Worm (Caenorhabditis elegans): Measurements from ENCODE around the gene nspc-16.
A peak's percentile ranks its signal among the peaks of the same experiment; 100 is the strongest.

nspc-16 gene

DNA sequence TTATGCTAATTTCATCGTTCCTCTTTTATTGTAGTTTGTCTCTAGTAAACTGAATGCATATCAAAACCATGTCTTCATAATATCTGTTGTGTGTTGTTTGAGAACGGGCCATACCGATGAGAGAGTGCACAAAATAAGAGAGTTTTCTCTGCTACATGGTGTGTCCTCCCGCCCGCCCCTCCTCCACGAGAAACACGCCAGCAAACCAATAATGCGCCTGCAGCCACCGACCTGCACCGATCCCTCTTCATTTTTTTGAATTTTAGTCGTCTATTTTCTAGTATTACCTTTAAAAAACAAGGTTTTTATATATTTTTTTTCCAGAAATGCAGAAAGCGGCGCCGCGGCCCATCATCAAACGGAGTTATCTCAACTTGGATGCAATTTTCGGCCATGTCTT, 43.1 kb upstream of the nspc-16 start, which contains the start of gene gfi-3 (continued):
- TF ChIP-seq C17E4.6 (GFP tag; IDR thresholded peaks at IDR 0.05): no peak
- no peak for TF ChIP-seq ceh-40 (GFP tag; IDR thresholded peaks at IDR 0.05)
- no peak for TF ChIP-seq nhr-179 (tag; optimal IDR thresholded peaks at IDR 0.05)
- no peak for TF ChIP-seq unc-130 (GFP tag; optimal IDR thresholded peaks at IDR 0.05)
- no peak for TF ChIP-seq F49E8.2 (tag; optimal IDR thresholded peaks at IDR 0.05; ENCODE audit: insufficient read depth)
- no peak for TF ChIP-seq lir-1 (GFP tag; conservative IDR thresholded peaks at IDR 0.05)
- TF ChIP-seq attf-5 (GFP tag; optimal IDR thresholded peaks at IDR 0.05): peak; percentile 74

DNA sequence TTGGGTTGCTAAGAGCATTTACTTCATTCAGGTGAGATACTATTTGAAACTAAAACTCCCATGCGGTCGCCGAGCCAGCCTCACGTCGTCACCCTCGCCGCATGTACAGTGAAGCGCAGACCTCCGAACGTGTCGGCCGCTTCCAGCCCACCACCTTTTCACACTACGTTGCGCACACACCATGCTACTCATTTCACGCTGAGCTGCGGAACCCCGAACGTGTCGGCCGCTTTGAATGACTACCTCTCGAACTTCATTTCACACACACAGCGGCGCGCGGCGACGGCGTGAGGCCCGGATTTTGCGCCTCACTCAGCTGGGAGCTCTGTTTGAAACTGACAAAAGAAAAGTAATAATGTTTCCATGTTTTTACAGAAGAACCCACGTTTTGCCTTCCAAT, 41.7 kb upstream of the nspc-16 start:
- no peak for TF ChIP-seq rec-8 (tag; optimal IDR thresholded peaks at IDR 0.05)
- peak; percentile 50; the same call in 1 of the 2 replicates for TF ChIP-seq egrh-3 (GFP tag; IDR thresholded peaks at IDR 0.05)
- TF ChIP-seq zfh-2 (GFP tag; conservative IDR thresholded peaks at IDR 0.05): peak; percentile 78
- TF ChIP-seq lag-1 (GFP tag; IDR thresholded peaks at IDR 0.05): no peak
- TF ChIP-seq snpc-4 (GFP tag; optimal IDR thresholded peaks at IDR 0.05): no peak
- TF ChIP-seq snpc-4 (tag; optimal IDR thresholded peaks at IDR 0.05): peak in 3 of 4 experiments; percentile 32 to 88 (median 82)
- TF ChIP-seq aptf-2 (GFP tag; conservative IDR thresholded peaks at IDR 0.05): no peak

DNA sequence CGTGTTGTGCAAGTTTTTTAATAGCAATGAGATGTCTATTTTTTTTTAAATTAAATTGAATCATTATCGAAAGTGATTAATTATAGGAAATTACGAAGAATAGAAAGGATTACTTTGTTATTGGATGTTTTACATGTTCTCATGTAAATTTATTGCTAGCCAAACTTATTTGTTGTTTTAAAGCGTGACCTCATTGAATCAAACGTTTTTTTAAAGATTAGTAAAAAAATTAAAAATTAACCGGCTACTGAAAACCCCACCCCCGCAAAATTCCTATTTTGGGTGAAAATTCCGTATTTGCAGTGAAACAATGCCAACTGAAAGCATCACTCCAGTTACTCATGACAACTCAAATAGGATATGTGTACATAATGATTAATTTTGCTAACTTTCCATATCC, 38.5 kb upstream of the nspc-16 start, which contains the start of gene M163.8:
Gene M163.8 (plus strand): TSS at position 301 of the 400 bp plus-strand sequence.
- TF ChIP-seq Y53F4B.3 (GFP tag; IDR thresholded peaks at IDR 0.05): no peak
- TF ChIP-seq hmg-1.2 (GFP tag; IDR thresholded peaks at IDR 0.05): no peak
- no peak for TF ChIP-seq tbx-9 (tag; optimal IDR thresholded peaks at IDR 0.05; ENCODE audit: borderline replicate concordance)
- no peak for TF ChIP-seq Y95B8A.8 (GFP tag; IDR thresholded peaks at IDR 0.05)
- no peak for TF ChIP-seq ztf-22 (GFP tag; optimal IDR thresholded peaks at IDR 0.05)
- no peak for TF ChIP-seq him-1 (tag; optimal IDR thresholded peaks at IDR 0.05)
- no peak for TF ChIP-seq ZK185.1 (tag; optimal IDR thresholded peaks at IDR 0.05; ENCODE audit: poor library complexity, severe bottlenecking)
- no peak for TF ChIP-seq attf-5 (GFP tag; optimal IDR thresholded peaks at IDR 0.05)

DNA sequence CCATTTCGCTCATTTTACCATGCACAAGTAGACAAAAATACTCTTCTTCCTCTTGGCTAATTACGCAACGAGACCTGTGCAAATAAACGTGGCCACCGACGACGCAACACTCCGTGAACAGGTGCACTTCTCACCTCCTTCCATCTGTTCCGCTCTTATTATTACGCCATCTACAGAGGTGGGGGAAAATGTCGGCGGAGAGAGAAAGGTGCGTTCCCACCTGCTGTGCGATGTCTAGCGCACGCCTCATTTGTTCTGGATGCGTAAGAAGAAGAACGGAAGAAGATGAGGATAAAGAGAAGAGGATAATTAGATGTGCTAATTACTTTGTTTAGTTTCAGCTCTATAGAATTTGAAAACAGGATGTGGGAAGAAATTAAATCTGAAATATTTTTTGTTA, 36.9 kb upstream of the nspc-16 start:
- TF ChIP-seq ZK185.1 (tag; optimal IDR thresholded peaks at IDR 0.05; ENCODE audit: poor library complexity, severe bottlenecking) (no peak), gei-17 (GFP tag; optimal IDR thresholded peaks at IDR 0.05) (no peak), mel-28 (tag; optimal IDR thresholded peaks at IDR 0.05; ENCODE audit: borderline replicate concordance) (no peak), him-1 (tag; optimal IDR thresholded peaks at IDR 0.05) (no peak), snpc-4 (GFP tag; optimal IDR thresholded peaks at IDR 0.05) (no peak), snpc-4 (tag; optimal IDR thresholded peaks at IDR 0.05) (no peak), Y56A3A.18 (GFP tag; IDR thresholded peaks at IDR 0.05) (no peak), Y53G8AR.9 (GFP tag; conservative IDR thresholded peaks at IDR 0.05) (no peak), ekl-4 (GFP tag; IDR thresholded peaks at IDR 0.05) (no peak), nhr-179 (tag; optimal IDR thresholded peaks at IDR 0.05) (no peak), unc-62 (GFP tag; optimal IDR thresholded peaks at IDR 0.05) (no peak), F57C9.4 (tag; optimal IDR thresholded peaks at IDR 0.05) (no peak), nfyb-1 (GFP tag; IDR thresholded peaks at IDR 0.05) (no peak), F39B2.1 (GFP tag; IDR thresholded peaks at IDR 0.05) (no peak), athp-1 (tag; optimal IDR thresholded peaks at IDR 0.05) (no peak), Y95B8A.8 (GFP tag; IDR thresholded peaks at IDR 0.05) (no peak), aptf-3 (GFP tag; IDR thresholded peaks at IDR 0.05) (no peak), nfya-1 (tag; optimal IDR thresholded peaks at IDR 0.05; ENCODE audit: borderline replicate concordance, insufficient read depth) (no peak)

Measured in whole organism, young adult.